Fruit fly (Drosophila melanogaster): ENCODE measurements around the gene CG5116.

- TF ChIP-seq Mnt (GFP tag; optimal IDR thresholded peaks at IDR 0.05) = peak; percentile 95
- peak; percentile 98 for TF ChIP-seq CG12768 (GFP tag; optimal IDR thresholded peaks at IDR 0.05)
- no peak for TF ChIP-seq kay (GFP tag; ENCODE audit: borderline replicate concordance)
- peak; percentile 70 for TF ChIP-seq cic (GFP tag; optimal IDR thresholded peaks at IDR 0.05)
- TF ChIP-seq cnc (optimal IDR thresholded peaks at IDR 0.05) = no peak
- TF ChIP-seq Hr96 (GFP tag; optimal IDR thresholded peaks at IDR 0.05) = peak; percentile 98
- peak; percentile 92 for TF ChIP-seq Clk (GFP tag; optimal IDR thresholded peaks at IDR 0.05)
- TF ChIP-seq CG7045 (GFP tag; optimal IDR thresholded peaks at IDR 0.05) = peak; percentile 97
- peak; percentile 93 for TF ChIP-seq tj (GFP tag; optimal IDR thresholded peaks at IDR 0.05)
- peak; percentile 86 for TF ChIP-seq pad (GFP tag; optimal IDR thresholded peaks at IDR 0.05)
These were observed 10.0 kb upstream of the CG5116 start, which contains the start of the genes Fur1 and Vps33B for dm6 chr3R:25472635-25473552.

All from whole organism, adult.